Comparison of ENCODE assay signal across 4 fruit fly cellular contexts in genomic region chr3R:13990109-13990508, dm6.
TF ChIP-seq lines count a peak whose summit lies in the region.

No protein-coding gene starts in this region.

- no peak for TF ChIP-seq CTCF in whole organism, embryonic (GFP tag; optimal IDR thresholded peaks at IDR 0.05; lab: Kevin White, UChicago)

TF ChIP-seq in whole organism, embryonic, 481 proteins besides CTCF, POLR2A, EP300 and RAD21 (continues in another document):
- TF ChIP-seq fd64A (GFP tag; optimal IDR thresholded peaks at IDR 0.05; lab: Kevin White, UChicago) (no peak), dan (GFP tag; IDR thresholded peaks at IDR 0.05; lab: Robert Waterston, UW) (no peak), Oaz (GFP tag; IDR thresholded peaks at IDR 0.05; lab: Robert Waterston, UW) (no peak), Rfx (GFP tag; IDR thresholded peaks at IDR 0.05; lab: Robert Waterston, UW) (no peak), gcm2 (GFP tag; optimal IDR thresholded peaks at IDR 0.05; lab: Kevin White, UChicago) (no peak), Hand (GFP tag; optimal IDR thresholded peaks at IDR 0.05; lab: Kevin White, UChicago) (no peak), CG11695 (GFP tag; IDR thresholded peaks at IDR 0.05; lab: Robert Waterston, UW) (no peak), exex (tag; optimal IDR thresholded peaks at IDR 0.05; lab: Kevin White, UChicago) (no peak), CG18011 (GFP tag; optimal IDR thresholded peaks at IDR 0.05; lab: Kevin White, UChicago) (no peak), fd102C (GFP tag; optimal IDR thresholded peaks at IDR 0.05; lab: Kevin White, UChicago) (peak; percentile 10), CG8281 (tag; optimal IDR thresholded peaks at IDR 0.05; lab: Kevin White, UChicago) (no peak), kni (GFP tag; optimal IDR thresholded peaks at IDR 0.05; lab: Kevin White, UChicago) (peak; percentile 31), pfk (GFP tag; optimal IDR thresholded peaks at IDR 0.05; lab: Kevin White, UChicago) (peak; percentile 55), lov (optimal IDR thresholded peaks at IDR 0.05; lab: Kevin White, UChicago) (no peak), lov (GFP tag; IDR thresholded peaks at IDR 0.05; lab: Robert Waterston, UW) (peak; percentile 75; the same call in 2 of the 3 replicates), CG2712 (tag; optimal IDR thresholded peaks at IDR 0.05; lab: Kevin White, UChicago) (no peak), danr (GFP tag; IDR thresholded peaks at IDR 0.05; lab: Robert Waterston, UW) (no peak), CG32772 (GFP tag; IDR thresholded peaks at IDR 0.05; lab: Robert Waterston, UW) (peak; percentile 15; the same call in 1 of the 2 replicates), CG2199 (GFP tag; IDR thresholded peaks at IDR 0.05; lab: Robert Waterston, UW) (peak; percentile 83; the same call in 2 of the 3 replicates), CG17186 (GFP tag; optimal IDR thresholded peaks at IDR 0.05; lab: Kevin White, UChicago) (no peak), CG7786 (GFP tag; optimal IDR thresholded peaks at IDR 0.05; lab: Kevin White, UChicago) (no peak), z (GFP tag; IDR thresholded peaks at IDR 0.05; lab: Robert Waterston, UW) (peak; percentile 34; the same call in 1 of the 3 replicates), CG1647 (GFP tag; optimal IDR thresholded peaks at IDR 0.05; lab: Kevin White, UChicago) (no peak)

TF ChIP-seq in whole organism, prepupa, 60 proteins besides CTCF, POLR2A, EP300 and RAD21:
- TF ChIP-seq Lpt (GFP tag; optimal IDR thresholded peaks at IDR 0.05; lab: Kevin White, UChicago) (no peak), dsx (GFP tag; optimal IDR thresholded peaks at IDR 0.05; lab: Kevin White, UChicago; ENCODE audit: poor library complexity, severe bottlenecking) (peak; percentile 65), Sox15 (GFP tag; optimal IDR thresholded peaks at IDR 0.05; lab: Kevin White, UChicago) (no peak), svp (GFP tag; lab: Kevin White, UChicago) (no peak), CG11762 (GFP tag; optimal IDR thresholded peaks at IDR 0.05; lab: Kevin White, UChicago; ENCODE audit: insufficient read depth) (no peak), CG6808 (GFP tag; optimal IDR thresholded peaks at IDR 0.05; lab: Kevin White, UChicago) (no peak), pdm3 (GFP tag; optimal IDR thresholded peaks at IDR 0.05; lab: Kevin White, UChicago) (no peak), fkh (GFP tag; optimal IDR thresholded peaks at IDR 0.05; lab: Kevin White, UChicago) (peak; percentile 80)
TF ChIP-seq in whole organism, prepupa: peak in this region for 2.

TF ChIP-seq in whole organism, pupa, 21 proteins besides CTCF, POLR2A, EP300 and RAD21:
- TF ChIP-seq Pif1A (GFP tag; optimal IDR thresholded peaks at IDR 0.05; lab: Kevin White, UChicago), result no peak
- TF ChIP-seq CG9948 (tag; optimal IDR thresholded peaks at IDR 0.05; lab: Kevin White, UChicago), result no peak
- no peak for TF ChIP-seq CG13204 (GFP tag; optimal IDR thresholded peaks at IDR 0.05; lab: Kevin White, UChicago)
- TF ChIP-seq Ets98B (GFP tag; IDR thresholded peaks at IDR 0.05; lab: Robert Waterston, UW), result no peak
- no peak for TF ChIP-seq CG8159 (tag; optimal IDR thresholded peaks at IDR 0.05; lab: Kevin White, UChicago)
- 0 out of 3 replicates have a peak, but pooled peaks have one; percentile 35 for TF ChIP-seq CG4496 (GFP tag; IDR thresholded peaks at IDR 0.05; lab: Robert Waterston, UW)

TF ChIP-seq in whole organism, wandering third instar larva, 38 proteins besides CTCF, POLR2A, EP300 and RAD21:
- TF ChIP-seq lola (GFP tag; optimal IDR thresholded peaks at IDR 0.05; lab: Kevin White, UChicago), result no peak
- no peak for TF ChIP-seq GATAd (GFP tag; optimal IDR thresholded peaks at IDR 0.05; lab: Kevin White, UChicago)
- TF ChIP-seq rgr (GFP tag; optimal IDR thresholded peaks at IDR 0.05; lab: Kevin White, UChicago), result no peak
- no peak for TF ChIP-seq CG32264 (GFP tag; optimal IDR thresholded peaks at IDR 0.05; lab: Kevin White, UChicago)
- peak; percentile 17 for TF ChIP-seq Hr83 (GFP tag; optimal IDR thresholded peaks at IDR 0.05; lab: Kevin White, UChicago; ENCODE audit: poor library complexity, severe bottlenecking)
- TF ChIP-seq Vsx2 (GFP tag; optimal IDR thresholded peaks at IDR 0.05; lab: Kevin White, UChicago; ENCODE audit: partially characterized antibody), result no peak
